Fruit fly (Drosophila melanogaster) whole organism, embryonic: ENCODE data around the gene CAH3.

Source experiments
- Ada2b ChIP-seq: fragments of 200-800 bp; sonication (Bioruptor generic); IDR thresholded peaks from 2 replicates; pipeline ENCODE4 v1.3.6; 2022; ENCODE audit warnings: missing biosample characterization, missing genetic modification characterization
- C15 ChIP-seq: fragments of 200-800 bp; sonication (Bioruptor generic); IDR thresholded peaks from 3 replicates; pipeline ENCODE4 v1.3.6; 2022; ENCODE audit warnings: missing biosample characterization, missing genetic modification characterization
- CG10209 ChIP-seq: fragments of 200-800 bp; sonication (Bioruptor generic); optimal IDR thresholded peaks from 3 replicates; lab custom pipeline; 2017; ENCODE audit warnings: missing biosample characterization, mild to moderate bottlenecking, missing genetic modification characterization, missing genetic modification reagents
- CG14014 ChIP-seq: fragments of 200-800 bp; sonication (Bioruptor generic); IDR thresholded peaks from 2 replicates; pipeline ENCODE4 v1.3.6; 2022; ENCODE audit warnings: missing biosample characterization, missing genetic modification characterization
- CG14050 ChIP-seq: fragments of 200-800 bp; sonication (Bioruptor generic); IDR thresholded peaks from 3 replicates; pipeline ENCODE4 v1.3.6; 2022; ENCODE audit warnings: missing biosample characterization, missing genetic modification characterization
- CG14710 ChIP-seq: fragments of 200-800 bp; sonication (Bioruptor generic); optimal IDR thresholded peaks from 3 replicates; lab custom pipeline; 2019; ENCODE audit warnings: missing biosample characterization, mild to moderate bottlenecking, missing genetic modification characterization, moderate library complexity
- CG1529 ChIP-seq: fragments of 200-800 bp; sonication (Bioruptor generic); optimal IDR thresholded peaks from 3 replicates; lab custom pipeline; 2018; ENCODE audit warnings: missing biosample characterization, missing genetic modification characterization
- CG17328 ChIP-seq: fragments of 200-800 bp; sonication (Bioruptor generic); IDR thresholded peaks from 2 replicates; pipeline ENCODE4 v1.3.6; 2022; ENCODE audit warnings: missing biosample characterization, missing genetic modification characterization
- CG17912 ChIP-seq: fragments of 200-800 bp; sonication (Bioruptor generic); optimal IDR thresholded peaks from 2 replicates; lab custom pipeline; 2018; ENCODE audit warnings: missing biosample characterization, mild to moderate bottlenecking, missing genetic modification characterization
- CG2120 ChIP-seq: fragments of 200-800 bp; sonication (Bioruptor generic); optimal IDR thresholded peaks from 3 replicates; lab custom pipeline; 2016; ENCODE audit warnings: missing biosample characterization, missing genetic modification characterization
- CG2202 ChIP-seq: fragments of 200-800 bp; sonication (Bioruptor generic); optimal IDR thresholded peaks from 2 replicates; lab custom pipeline; 2018; ENCODE audit warnings: missing biosample characterization, mild to moderate bottlenecking, missing genetic modification characterization
- CG43689 ChIP-seq: fragments of 200-800 bp; sonication (Bioruptor generic); IDR thresholded peaks from 2 replicates; pipeline ENCODE4 v1.3.6; 2022; ENCODE audit warnings: missing biosample characterization, missing genetic modification characterization
- CG6175 ChIP-seq: fragments of 200-800 bp; sonication (Bioruptor generic); IDR thresholded peaks from 3 replicates; pipeline ENCODE4 v1.3.6; 2022; ENCODE audit warnings: missing biosample characterization, missing genetic modification characterization
- CG7357 ChIP-seq: fragments of 200-800 bp; sonication (Bioruptor generic); IDR thresholded peaks from 3 replicates; pipeline ENCODE4 v1.3.6; 2022; ENCODE audit warnings: missing biosample characterization, missing genetic modification characterization
- CG7839 ChIP-seq: fragments of 200-800 bp; sonication (Bioruptor generic); optimal IDR thresholded peaks from 3 replicates; lab custom pipeline; 2018; ENCODE audit warnings: missing biosample characterization, mild to moderate bottlenecking, missing genetic modification characterization, moderate library complexity
- CG8359 ChIP-seq: fragments of 200-800 bp; sonication (Bioruptor generic); optimal IDR thresholded peaks from 2 replicates; lab custom pipeline; 2017; ENCODE audit warnings: missing biosample characterization, mild to moderate bottlenecking, missing genetic modification characterization, borderline replicate concordance
- CG8478 ChIP-seq: fragments of >200 bp; optimal IDR thresholded peaks from 2 replicates; lab custom pipeline; 2018
- CkIIα-i1 ChIP-seq: fragments of 200-800 bp; sonication (Bioruptor generic); IDR thresholded peaks from 2 replicates; pipeline ENCODE4 v1.3.6; 2022; ENCODE audit warnings: missing biosample characterization, missing genetic modification characterization
- CrebB ChIP-seq: fragments of 200-800 bp; sonication (Bioruptor generic); optimal IDR thresholded peaks from 3 replicates; lab custom pipeline; 2018; ENCODE audit warnings: missing biosample characterization, mild to moderate bottlenecking, missing genetic modification characterization
- Dbx ChIP-seq: fragments of 200-800 bp; sonication (Bioruptor generic); IDR thresholded peaks from 3 replicates; pipeline ENCODE4 v1.3.6; 2022; ENCODE audit warnings: missing biosample characterization, missing genetic modification characterization
- Gsc ChIP-seq: fragments of 200-800 bp; sonication (Bioruptor generic); IDR thresholded peaks from 2 replicates; pipeline ENCODE4 v1.3.6; 2022; ENCODE audit warnings: missing biosample characterization, missing genetic modification characterization
- Jarid2 ChIP-seq: fragments of 200-800 bp; sonication (Bioruptor generic); optimal IDR thresholded peaks from 3 replicates; lab custom pipeline; 2017; ENCODE audit warnings: mild to moderate bottlenecking, missing biosample characterization, missing genetic modification reagents, missing genetic modification characterization
- Kr ChIP-seq: fragments of 200-800 bp; sonication (Bioruptor generic); optimal IDR thresholded peaks from 2 replicates; lab custom pipeline; 2017; ENCODE audit warnings: missing biosample characterization, mild to moderate bottlenecking, missing genetic modification characterization
- Lim3 ChIP-seq: fragments of 200-800 bp; sonication (Bioruptor generic); IDR thresholded peaks from 2 replicates; pipeline ENCODE4 v1.3.6; 2022; ENCODE audit warnings: missing biosample characterization, missing genetic modification characterization
- MBD-R2 ChIP-seq: fragments of 200-800 bp; sonication (Bioruptor generic); IDR thresholded peaks from 2 replicates; pipeline ENCODE4 v1.3.6; 2022; ENCODE audit warnings: missing biosample characterization, missing genetic modification characterization
- Mrtf ChIP-seq: fragments of 200-800 bp; sonication (Bioruptor generic); IDR thresholded peaks from 3 replicates; pipeline ENCODE4 v1.3.6; 2022; ENCODE audit warnings: missing biosample characterization, missing genetic modification characterization
- Myb ChIP-seq: fragments of 200-800 bp; sonication (Bioruptor generic); optimal IDR thresholded peaks from 2 replicates; lab custom pipeline; 2016; ENCODE audit warnings: missing biosample characterization, missing genetic modification characterization
- PHDP ChIP-seq: fragments of 200-800 bp; sonication (Bioruptor generic); optimal IDR thresholded peaks from 3 replicates; lab custom pipeline; 2018; ENCODE audit warnings: missing biosample characterization, mild to moderate bottlenecking, missing genetic modification characterization, moderate library complexity
- Pdp1 ChIP-seq, 2 experiments: fragments of 200-800 bp; sonication (Bioruptor generic); optimal IDR thresholded peaks; 3 replicates each; lab custom pipeline; 2016; ENCODE audit warnings: missing biosample characterization in 2 of 2, missing genetic modification characterization in 2 of 2, mild to moderate bottlenecking in 1 of 2, moderate library complexity in 1 of 2
- Sry-δ ChIP-seq: fragments of 200-800 bp; sonication (Bioruptor generic); optimal IDR thresholded peaks from 2 replicates; lab custom pipeline; 2016; ENCODE audit warnings: missing biosample characterization, missing genetic modification characterization
- Usf ChIP-seq: fragments of 200-800 bp; sonication (Bioruptor generic); optimal IDR thresholded peaks from 2 replicates; lab custom pipeline; 2017; ENCODE audit warnings: missing genotype, missing biosample characterization, missing genetic modification characterization
- ap ChIP-seq: fragments of 200-800 bp; sonication (Bioruptor generic); IDR thresholded peaks from 2 replicates; pipeline ENCODE4 v1.3.6; 2022; ENCODE audit warnings: missing biosample characterization, missing genetic modification characterization
- bbx ChIP-seq: fragments of 200-800 bp; sonication (Bioruptor generic); IDR thresholded peaks from 2 replicates; pipeline ENCODE4 v1.3.6; 2022; ENCODE audit warnings: missing biosample characterization, missing genetic modification characterization; ENCODE audit not compliant: partially characterized antibody
- btn ChIP-seq: fragments of 200-800 bp; sonication (Bioruptor generic); optimal IDR thresholded peaks from 2 replicates; lab custom pipeline; 2016; ENCODE audit warnings: missing biosample characterization, missing genetic modification characterization
- cg ChIP-seq: fragments of 200-800 bp; sonication (Bioruptor generic); optimal IDR thresholded peaks from 3 replicates; lab custom pipeline; 2019; ENCODE audit warnings: missing biosample characterization, mild to moderate bottlenecking, missing genetic modification characterization, moderate library complexity
- crol ChIP-seq: fragments of 200-800 bp; sonication (Bioruptor generic); IDR thresholded peaks from 2 replicates; pipeline ENCODE4 v1.3.6; 2022; ENCODE audit warnings: missing biosample characterization, missing genetic modification characterization
- exex ChIP-seq: fragments of 200-800 bp; sonication (Bioruptor generic); optimal IDR thresholded peaks from 4 replicates; lab custom pipeline; 2018; ENCODE audit warnings: missing biosample characterization, mild to moderate bottlenecking, missing genetic modification characterization, moderate library complexity
- gce ChIP-seq: fragments of 200-800 bp; sonication (Bioruptor generic); IDR thresholded peaks from 3 replicates; pipeline ENCODE4 v1.3.6; 2022; ENCODE audit warnings: missing biosample characterization, missing genetic modification characterization
- gcm ChIP-seq: fragments of 200-800 bp; sonication (Bioruptor generic); optimal IDR thresholded peaks from 2 replicates; lab custom pipeline; 2019; ENCODE audit warnings: missing biosample characterization, mild to moderate bottlenecking, missing genetic modification characterization, moderate library complexity
- jing ChIP-seq: fragments of 200-800 bp; sonication (Bioruptor generic); optimal IDR thresholded peaks from 2 replicates; lab custom pipeline; 2018; ENCODE audit warnings: missing biosample characterization, mild to moderate bottlenecking, missing genetic modification characterization
- jumu ChIP-seq: fragments of 200-800 bp; sonication (Bioruptor generic); optimal IDR thresholded peaks from 3 replicates; lab custom pipeline; 2016; ENCODE audit warnings: missing biosample characterization, missing genetic modification characterization
- kah ChIP-seq: fragments of 200-800 bp; sonication (Bioruptor generic); optimal IDR thresholded peaks from 2 replicates; lab custom pipeline; 2018; ENCODE audit warnings: missing biosample characterization, mild to moderate bottlenecking, missing genetic modification characterization
- nau ChIP-seq: fragments of 200-800 bp; sonication (Bioruptor generic); optimal IDR thresholded peaks from 3 replicates; lab custom pipeline; 2017; ENCODE audit warnings: missing biosample characterization, mild to moderate bottlenecking, missing genetic modification characterization, missing genetic modification reagents
- nmo ChIP-seq: fragments of 200-800 bp; sonication (Bioruptor generic); optimal IDR thresholded peaks from 2 replicates; lab custom pipeline; 2018; ENCODE audit warnings: missing biosample characterization, mild to moderate bottlenecking, missing genetic modification characterization, moderate library complexity
- psq ChIP-seq: fragments of 200-800 bp; sonication (Bioruptor generic); optimal IDR thresholded peaks from 2 replicates; lab custom pipeline; 2017; ENCODE audit warnings: missing biosample characterization, missing genetic modification characterization
- pum ChIP-seq: fragments of 200-800 bp; sonication (Bioruptor generic); optimal IDR thresholded peaks from 2 replicates; lab custom pipeline; 2016; ENCODE audit warnings: missing biosample characterization, missing genetic modification characterization
- ro ChIP-seq: fragments of 200-800 bp; sonication (Bioruptor generic); IDR thresholded peaks from 2 replicates; pipeline ENCODE4 v1.3.6; 2022; ENCODE audit warnings: missing biosample characterization, missing genetic modification characterization
- stc ChIP-seq: fragments of 200-800 bp; sonication (Bioruptor generic); IDR thresholded peaks from 2 replicates; pipeline ENCODE4 v1.3.6; 2022; ENCODE audit warnings: missing biosample characterization, missing genetic modification characterization
- tup ChIP-seq: fragments of 200-800 bp; sonication (Bioruptor generic); optimal IDR thresholded peaks from 2 replicates; lab custom pipeline; 2016; ENCODE audit warnings: missing biosample characterization, mild to moderate bottlenecking, missing genetic modification characterization, moderate library complexity
- zen2 ChIP-seq: fragments of 200-800 bp; sonication (Bioruptor generic); IDR thresholded peaks from 3 replicates; pipeline ENCODE4 v1.3.6; 2022; ENCODE audit warnings: missing biosample characterization, missing genetic modification characterization; ENCODE audit not compliant: partially characterized antibody

Gene CAH3

dm6 chrX:8709234-8709843 is 28.3 kb downstream of the CAH3 start, which contains the start of gene Hexo2 (continued):
- TF ChIP-seq CrebB (tag; lab: Kevin White, UChicago) = peak; percentile 87
- TF ChIP-seq Kr (GFP tag; lab: Kevin White, UChicago) = no peak
- peak; percentile 50; the same call in 1 of the 3 replicates for TF ChIP-seq C15 (GFP tag; lab: Robert Waterston, UW)
- peak; percentile 84; the same call in 2 of the 3 replicates for TF ChIP-seq CG7357 (GFP tag; lab: Robert Waterston, UW)
- TF ChIP-seq CG8478 = no peak
- peak; percentile 95 for TF ChIP-seq Mrtf (GFP tag; lab: Robert Waterston, UW)
- TF ChIP-seq Myb (GFP tag; lab: Kevin White, UChicago) = peak; percentile 75
- peak; percentile 26 for TF ChIP-seq exex (tag; lab: Kevin White, UChicago)
- TF ChIP-seq stc (GFP tag; lab: Robert Waterston, UW) = peak; percentile 96
- TF ChIP-seq CG8359 (GFP tag; lab: Kevin White, UChicago) = peak; percentile 82
- peak; percentile 87 for TF ChIP-seq CG14710 (tag; lab: Kevin White, UChicago)
- TF ChIP-seq pum (GFP tag; lab: Kevin White, UChicago) = peak; percentile 95
- TF ChIP-seq Jarid2 (GFP tag; lab: Kevin White, UChicago) = peak; percentile 57
- peak; percentile 95; the same call in 2 of the 3 replicates for TF ChIP-seq gce (GFP tag; lab: Robert Waterston, UW)
- TF ChIP-seq gcm (GFP tag; lab: Kevin White, UChicago) = peak; percentile 85
- peak; percentile 79; the same call in 1 of the 2 replicates for TF ChIP-seq CkIIα-i1 (GFP tag; lab: Robert Waterston, UW)
- TF ChIP-seq CG17328 (GFP tag; lab: Robert Waterston, UW) = peak; percentile 97
- peak; percentile 85 for TF ChIP-seq nau (GFP tag; lab: Kevin White, UChicago)
- TF ChIP-seq Dbx (GFP tag; lab: Robert Waterston, UW) = no peak; the same call in 2 of the 3 replicates
- peak; percentile 94 for TF ChIP-seq CG14050 (GFP tag; lab: Robert Waterston, UW)
- peak; percentile 88 for TF ChIP-seq ro (GFP tag; lab: Robert Waterston, UW)
- TF ChIP-seq bbx (GFP tag; lab: Robert Waterston, UW) = no peak
- peak; percentile 93 for TF ChIP-seq nmo (GFP tag; lab: Kevin White, UChicago)
- TF ChIP-seq CG10209 (GFP tag; lab: Kevin White, UChicago) = peak; percentile 91
- peak; percentile 83 for TF ChIP-seq Lim3 (GFP tag; lab: Robert Waterston, UW)
- peak; percentile 60; the same call in 1 of the 2 replicates for TF ChIP-seq MBD-R2 (GFP tag; lab: Robert Waterston, UW)
- TF ChIP-seq Usf (GFP tag; lab: Kevin White, UChicago) = peak; percentile 63
- no peak for TF ChIP-seq cg (GFP tag; lab: Kevin White, UChicago)
- no peak for TF ChIP-seq zen2 (GFP tag; lab: Robert Waterston, UW)
- TF ChIP-seq Pdp1 (GFP tag; optimal IDR thresholded peaks at IDR 0.05; lab: Kevin White, UChicago) = peak; percentile 92 to 94
- TF ChIP-seq Gsc (GFP tag; lab: Robert Waterston, UW) = peak; percentile 94
- TF ChIP-seq PHDP (tag; lab: Kevin White, UChicago) = peak; percentile 86
- TF ChIP-seq psq (GFP tag; lab: Kevin White, UChicago) = peak; percentile 77
- peak; percentile 72 for TF ChIP-seq crol (GFP tag; lab: Robert Waterston, UW)
- peak; percentile 93 for TF ChIP-seq jing
- TF ChIP-seq CG7839 = peak; percentile 92
- peak; percentile 82 for TF ChIP-seq CG2120
- TF ChIP-seq btn = peak; percentile 95
- peak; percentile 81 for TF ChIP-seq kah (GFP tag; lab: Kevin White, UChicago)
- TF ChIP-seq CG2202 (tag; lab: Kevin White, UChicago) = peak; percentile 83
- peak; percentile 66 for TF ChIP-seq Sry-δ (GFP tag; lab: Kevin White, UChicago)
- peak; percentile 94 for TF ChIP-seq jumu (GFP tag; lab: Kevin White, UChicago)
- peak; percentile 92 for TF ChIP-seq CG1529 (GFP tag; lab: Kevin White, UChicago)
- peak; percentile 85 for TF ChIP-seq tup
- TF ChIP-seq CG43689 = peak; percentile 88
- peak; percentile 94 for TF ChIP-seq ap
- TF ChIP-seq CG14014 (GFP tag; lab: Robert Waterston, UW) = peak; percentile 91
- peak; percentile 81 for TF ChIP-seq CG6175 (GFP tag; lab: Robert Waterston, UW)
- TF ChIP-seq Ada2b (GFP tag; lab: Robert Waterston, UW) = peak; percentile 93
- TF ChIP-seq CG17912 = peak; percentile 70
